Worm (Caenorhabditis elegans): ENCODE data around the gene mon-2.

DNA sequence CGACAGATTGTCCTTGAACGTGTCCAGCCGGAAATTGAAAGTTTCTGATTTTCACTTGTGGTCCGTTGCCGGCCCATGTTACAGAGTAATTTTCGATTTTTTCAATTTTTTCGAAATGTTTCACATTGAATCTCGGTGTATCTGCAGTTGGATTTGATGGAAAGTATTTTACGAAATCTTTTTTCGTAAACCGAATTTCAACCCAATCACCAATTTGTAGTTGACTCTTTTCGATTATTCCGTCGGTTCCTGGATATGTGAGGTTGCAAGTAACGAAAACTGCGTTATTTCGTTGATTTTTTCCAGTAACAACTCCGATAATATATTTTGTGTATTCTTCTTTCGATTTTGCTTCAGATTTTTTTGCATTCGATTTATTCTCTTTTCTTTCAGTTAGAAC, 53.0 kb downstream of the mon-2 start:
- TF ChIP-seq nhr-21 (tag; optimal IDR thresholded peaks at IDR 0.05) = no peak
- TF ChIP-seq lin-13 (GFP tag; optimal IDR thresholded peaks at IDR 0.05) = no peak
- TF ChIP-seq aly-2 (tag; optimal IDR thresholded peaks at IDR 0.05) = no peak

Data from whole organism, L2 larva.